Fruit fly (Drosophila melanogaster) whole organism: ENCODE data around the gene Trf5.

Experiments
- CG8478 ChIP-seq: fragments of >200 bp; optimal IDR thresholded peaks from 2 replicates; lab custom pipeline; 2018; ENCODE audit warnings: inconsistent platforms
- Dll ChIP-seq: fragments of >200 bp; optimal IDR thresholded peaks from 2 replicates; lab custom pipeline; 2017
- EcR ChIP-seq, 2 experiments: fragments of >200 bp; optimal IDR thresholded peaks; 2 replicates each; lab custom pipeline; 2017; ENCODE audit warnings: missing biosample characterization in 2 of 2, missing genetic modification characterization in 2 of 2, missing genetic modification reagents in 2 of 2
- pan ChIP-seq: fragments of >200 bp; optimal IDR thresholded peaks from 2 replicates; lab custom pipeline; 2017
- psq ChIP-seq: fragments of >200 bp; optimal IDR thresholded peaks from 2 replicates; lab custom pipeline; 2017
- usp ChIP-seq: fragments of >200 bp; optimal IDR thresholded peaks from 2 replicates; lab custom pipeline; 2017; ENCODE audit warnings: missing biosample characterization, missing genetic modification characterization, mixed read lengths

The Trf5 gene

dm6 chr2L:2728577-2728976 lies 32.3 kb upstream of the Trf5 start:
- TF ChIP-seq psq (lab: Kevin White, UChicago) = no peak
- no peak for TF ChIP-seq usp
- TF ChIP-seq pan (lab: Kevin White, UChicago) = no peak
- no peak for TF ChIP-seq EcR (GFP tag; optimal IDR thresholded peaks at IDR 0.05; lab: Kevin White, UChicago)
- TF ChIP-seq CG8478 (lab: Kevin White, UChicago) = no peak
- TF ChIP-seq Dll (lab: Kevin White, UChicago) = no peak

dm6 chr2L:2727812-2728211 lies 31.6 kb upstream of the Trf5 start:
- no peak for TF ChIP-seq EcR (GFP tag; optimal IDR thresholded peaks at IDR 0.05; lab: Kevin White, UChicago)
- no peak for TF ChIP-seq pan (lab: Kevin White, UChicago)
- no peak for TF ChIP-seq usp
- TF ChIP-seq Dll (lab: Kevin White, UChicago) = no peak
- no peak for TF ChIP-seq psq (lab: Kevin White, UChicago)
- TF ChIP-seq CG8478 (lab: Kevin White, UChicago) = no peak

dm6 chr2L:2727364-2727763 lies 31.1 kb upstream of the Trf5 start:
- no peak for TF ChIP-seq Dll (lab: Kevin White, UChicago)

- TF ChIP-seq CG8478 (lab: Kevin White, UChicago) = no peak
- TF ChIP-seq psq (lab: Kevin White, UChicago) = no peak
- TF ChIP-seq EcR (GFP tag; optimal IDR thresholded peaks at IDR 0.05; lab: Kevin White, UChicago) = no peak
- TF ChIP-seq pan (lab: Kevin White, UChicago) = no peak
- TF ChIP-seq Dll (lab: Kevin White, UChicago) = no peak
- TF ChIP-seq usp = no peak
These were observed 29.1 kb upstream of the Trf5 start, which contains the start of gene CG31689 for dm6 chr2L:2725374-2725773. Gene CG31689 (plus strand): TSS chr2L:2725674.

- TF ChIP-seq usp (no peak), Dll (lab: Kevin White, UChicago) (no peak), pan (lab: Kevin White, UChicago) (no peak), EcR (GFP tag; optimal IDR thresholded peaks at IDR 0.05; lab: Kevin White, UChicago) (no peak), CG8478 (lab: Kevin White, UChicago) (no peak), psq (lab: Kevin White, UChicago) (no peak)
These were observed 28.2 kb upstream of the Trf5 start for dm6 chr2L:2724459-2724858.

dm6 chr2L:2723100-2723499 lies 26.9 kb upstream of the Trf5 start:
- TF ChIP-seq psq (lab: Kevin White, UChicago) (no peak), EcR (GFP tag; optimal IDR thresholded peaks at IDR 0.05; lab: Kevin White, UChicago) (no peak), pan (lab: Kevin White, UChicago) (no peak), usp (no peak), Dll (lab: Kevin White, UChicago) (no peak), CG8478 (lab: Kevin White, UChicago) (no peak)

dm6 chr2L:2721317-2721716 lies 25.1 kb upstream of the Trf5 start:
- TF ChIP-seq psq (lab: Kevin White, UChicago) (no peak), Dll (lab: Kevin White, UChicago) (no peak), CG8478 (lab: Kevin White, UChicago) (no peak), pan (lab: Kevin White, UChicago) (no peak), usp (no peak), EcR (GFP tag; optimal IDR thresholded peaks at IDR 0.05; lab: Kevin White, UChicago) (no peak)

dm6 chr2L:2720368-2720767 lies 24.1 kb upstream of the Trf5 start:
- no peak for TF ChIP-seq Dll (lab: Kevin White, UChicago)
- no peak for TF ChIP-seq CG8478 (lab: Kevin White, UChicago)
- TF ChIP-seq psq (lab: Kevin White, UChicago) = no peak
- no peak for TF ChIP-seq usp

- TF ChIP-seq CG8478 (lab: Kevin White, UChicago) = no peak
- TF ChIP-seq psq (lab: Kevin White, UChicago) = no peak
- no peak for TF ChIP-seq usp
These were observed 18.7 kb downstream of the Trf5 start, which contains the start of gene Tmtc1 for dm6 chr2L:2677553-2677952. Gene Tmtc1 (plus strand): TSS chr2L:2677734.

- TF ChIP-seq EcR (GFP tag; optimal IDR thresholded peaks at IDR 0.05; lab: Kevin White, UChicago) = no peak
- TF ChIP-seq CG8478 (lab: Kevin White, UChicago) = no peak
- no peak for TF ChIP-seq Dll (lab: Kevin White, UChicago)
- TF ChIP-seq usp = no peak
- no peak for TF ChIP-seq pan (lab: Kevin White, UChicago)
- TF ChIP-seq psq (lab: Kevin White, UChicago) = no peak
These were observed 26.7 kb downstream of the Trf5 start, which contains the start of gene Gr23a for dm6 chr2L:2669523-2669922. Gene Gr23a (plus strand): TSS chr2L:2669823.

- TF ChIP-seq pan (lab: Kevin White, UChicago) = no peak
These were observed 31.5 kb downstream of the Trf5 start, which contains the start of gene Trf4 for dm6 chr2L:2664762-2665161. Gene Trf4 (plus strand): TSS chr2L:2665062.

- TF ChIP-seq Dll (lab: Kevin White, UChicago) = no peak
- no peak for TF ChIP-seq psq (lab: Kevin White, UChicago)
- no peak for TF ChIP-seq EcR (GFP tag; optimal IDR thresholded peaks at IDR 0.05; lab: Kevin White, UChicago)
These were observed 41.1 kb downstream of the Trf5 start, which contains the start of gene Prosbeta4R2 for dm6 chr2L:2655094-2655493. Gene Prosbeta4R2 (plus strand): TSS chr2L:2655394.

dm6 chr2L:2653749-2654148 lies 42.5 kb downstream of the Trf5 start, which contains the start of gene Or23a:
Gene Or23a (plus strand): TSS chr2L:2654049.
- TF ChIP-seq psq (lab: Kevin White, UChicago) (no peak), pan (lab: Kevin White, UChicago) (no peak), EcR (GFP tag; optimal IDR thresholded peaks at IDR 0.05; lab: Kevin White, UChicago) (no peak), CG8478 (lab: Kevin White, UChicago) (no peak), usp (no peak)
